Fruit fly (Drosophila melanogaster) whole organism, embryonic: ENCODE data around the gene Stat92E.

Source experiments
- Blimp-1 ChIP-seq: fragments of 200-800 bp; sonication (Bioruptor generic); optimal IDR thresholded peaks from 3 replicates; lab custom pipeline; 2018; ENCODE audit warnings: missing biosample characterization, missing genetic modification characterization, mild to moderate bottlenecking, moderate library complexity, missing genetic modification reagents
- CG10267 ChIP-seq: fragments of 200-800 bp; sonication (Bioruptor generic); optimal IDR thresholded peaks from 2 replicates; lab custom pipeline; 2018; ENCODE audit warnings: missing biosample characterization, mild to moderate bottlenecking, missing genetic modification characterization, moderate library complexity
- CG11456 ChIP-seq: fragments of 200-800 bp; sonication (Bioruptor generic); IDR thresholded peaks from 3 replicates; pipeline ENCODE4 v1.3.6; 2022; ENCODE audit warnings: missing biosample characterization, missing genetic modification characterization
- CG12104 ChIP-seq: fragments of 200-800 bp; sonication (Bioruptor generic); optimal IDR thresholded peaks from 3 replicates; lab custom pipeline; 2016; ENCODE audit warnings: missing biosample characterization, missing genetic modification characterization
- CG1233 ChIP-seq: fragments of 200-800 bp; sonication (Bioruptor generic); optimal IDR thresholded peaks from 4 replicates; lab custom pipeline; 2018; ENCODE audit warnings: missing biosample characterization, mild to moderate bottlenecking, missing genetic modification characterization
- CG13287 ChIP-seq: fragments of 200-800 bp; sonication (Bioruptor generic); IDR thresholded peaks from 2 replicates; pipeline ENCODE4 v1.3.6; 2022; ENCODE audit warnings: missing biosample characterization, missing genetic modification characterization; ENCODE audit not compliant: partially characterized antibody
- CG13296 ChIP-seq: fragments of 200-800 bp; sonication (Bioruptor generic); optimal IDR thresholded peaks from 3 replicates; lab custom pipeline; 2018; ENCODE audit warnings: missing biosample characterization, mild to moderate bottlenecking, missing genetic modification characterization
- CG14710 ChIP-seq: fragments of 200-800 bp; sonication (Bioruptor generic); optimal IDR thresholded peaks from 3 replicates; lab custom pipeline; 2019; ENCODE audit warnings: missing biosample characterization, mild to moderate bottlenecking, missing genetic modification characterization, moderate library complexity
- CG16813 ChIP-seq: fragments of 200-800 bp; sonication (Bioruptor generic); IDR thresholded peaks from 3 replicates; pipeline ENCODE4 v1.3.6; 2022; ENCODE audit warnings: missing biosample characterization, missing genetic modification characterization; ENCODE audit not compliant: partially characterized antibody
- CG17359 ChIP-seq: fragments of 200-800 bp; sonication (Bioruptor generic); optimal IDR thresholded peaks from 3 replicates; lab custom pipeline; 2018; ENCODE audit warnings: missing biosample characterization, mild to moderate bottlenecking, missing genetic modification characterization, moderate library complexity
- CG17361 ChIP-seq: fragments of 200-800 bp; sonication (Bioruptor generic); IDR thresholded peaks from 3 replicates; pipeline ENCODE4 v1.3.6; 2022; ENCODE audit warnings: missing biosample characterization, missing genetic modification characterization
- CG17568 ChIP-seq: fragments of 200-800 bp; sonication (Bioruptor generic); optimal IDR thresholded peaks from 2 replicates; lab custom pipeline; 2018; ENCODE audit warnings: missing biosample characterization, mild to moderate bottlenecking, missing genetic modification characterization, moderate library complexity
- CG30403 ChIP-seq: fragments of 200-800 bp; sonication (Bioruptor generic); optimal IDR thresholded peaks from 3 replicates; lab custom pipeline; 2016; ENCODE audit warnings: missing biosample characterization, missing genetic modification characterization
- CG3065 ChIP-seq: fragments of 200-800 bp; sonication (Bioruptor generic); optimal IDR thresholded peaks from 2 replicates; lab custom pipeline; 2016; ENCODE audit warnings: missing biosample characterization, missing genetic modification characterization
- CG34376 ChIP-seq: fragments of 200-800 bp; sonication (Bioruptor generic); optimal IDR thresholded peaks from 2 replicates; lab custom pipeline; 2018; ENCODE audit warnings: missing biosample characterization, mild to moderate bottlenecking, missing genetic modification characterization
- CG6272 ChIP-seq: fragments of 200-800 bp; sonication (Bioruptor generic); IDR thresholded peaks from 2 replicates; pipeline ENCODE4 v1.3.6; 2022; ENCODE audit warnings: missing biosample characterization, missing genetic modification characterization
- CG6765 ChIP-seq: fragments of 200-800 bp; sonication (Bioruptor generic); optimal IDR thresholded peaks from 3 replicates; lab custom pipeline; 2017; ENCODE audit warnings: missing biosample characterization, mild to moderate bottlenecking, missing genetic modification characterization
- CG7357 ChIP-seq: fragments of 200-800 bp; sonication (Bioruptor generic); IDR thresholded peaks from 3 replicates; pipeline ENCODE4 v1.3.6; 2022; ENCODE audit warnings: missing biosample characterization, missing genetic modification characterization
- CG7963 ChIP-seq: fragments of 200-800 bp; sonication (Bioruptor generic); IDR thresholded peaks from 3 replicates; pipeline ENCODE4 v1.3.6; 2022; ENCODE audit warnings: missing biosample characterization, missing genetic modification characterization; ENCODE audit not compliant: partially characterized antibody
- CG9797 ChIP-seq: fragments of 200-800 bp; sonication (Bioruptor generic); optimal IDR thresholded peaks from 3 replicates; lab custom pipeline; 2018; ENCODE audit warnings: missing biosample characterization, mild to moderate bottlenecking, missing genetic modification characterization
- CTCF ChIP-seq: fragments of 200-800 bp; sonication (Bioruptor generic); optimal IDR thresholded peaks from 2 replicates; lab custom pipeline; 2017; ENCODE audit warnings: missing biosample characterization, mild to moderate bottlenecking, missing genetic modification characterization, moderate library complexity
- HLH54F ChIP-seq: fragments of 200-800 bp; sonication (Bioruptor generic); optimal IDR thresholded peaks from 3 replicates; lab custom pipeline; 2016; ENCODE audit warnings: missing biosample characterization, missing genetic modification characterization
- Hr3 ChIP-seq: fragments of 200-800 bp; sonication (Bioruptor generic); optimal IDR thresholded peaks from 3 replicates; lab custom pipeline; 2016; ENCODE audit warnings: missing biosample characterization, missing genetic modification characterization
- Lhr ChIP-seq: fragments of 200-800 bp; sonication (Bioruptor generic); optimal IDR thresholded peaks from 3 replicates; lab custom pipeline; 2017; ENCODE audit warnings: mild to moderate bottlenecking, missing biosample characterization, missing genetic modification reagents, missing genetic modification characterization
- Lpt ChIP-seq: fragments of >200 bp; optimal IDR thresholded peaks from 2 replicates; lab custom pipeline; 2018; ENCODE audit warnings: missing biosample characterization, missing genetic modification characterization
- Meics ChIP-seq: fragments of 200-800 bp; sonication (Bioruptor generic); optimal IDR thresholded peaks from 2 replicates; lab custom pipeline; 2017; ENCODE audit warnings: missing biosample characterization, mild to moderate bottlenecking, missing genetic modification characterization
- Nf-YA ChIP-seq: fragments of 200-800 bp; sonication (Bioruptor generic); IDR thresholded peaks from 2 replicates; pipeline ENCODE4 v1.3.6; 2022; ENCODE audit warnings: missing biosample characterization, missing genetic modification characterization
- NfI ChIP-seq: fragments of 200-800 bp; sonication (Bioruptor generic); optimal IDR thresholded peaks from 3 replicates; lab custom pipeline; 2018; ENCODE audit warnings: missing biosample characterization, mild to moderate bottlenecking, missing genetic modification characterization, moderate library complexity
- Six4 ChIP-seq: fragments of 200-800 bp; sonication (Bioruptor generic); optimal IDR thresholded peaks from 2 replicates; lab custom pipeline; 2016; ENCODE audit warnings: missing biosample characterization, missing genetic modification characterization
- Spps ChIP-seq: fragments of 200-800 bp; sonication (Bioruptor generic); optimal IDR thresholded peaks from 2 replicates; lab custom pipeline; 2018; ENCODE audit warnings: missing biosample characterization, mild to moderate bottlenecking, missing genetic modification characterization
- Usf ChIP-seq: fragments of 200-800 bp; sonication (Bioruptor generic); optimal IDR thresholded peaks from 2 replicates; lab custom pipeline; 2017; ENCODE audit warnings: missing genotype, missing biosample characterization, missing genetic modification characterization
- YL-1 ChIP-seq: fragments of 200-800 bp; sonication (Bioruptor generic); optimal IDR thresholded peaks from 3 replicates; lab custom pipeline; 2017; ENCODE audit warnings: missing biosample characterization, mild to moderate bottlenecking, missing genetic modification characterization
- bbx ChIP-seq: fragments of 200-800 bp; sonication (Bioruptor generic); IDR thresholded peaks from 2 replicates; pipeline ENCODE4 v1.3.6; 2022; ENCODE audit warnings: missing biosample characterization, missing genetic modification characterization; ENCODE audit not compliant: partially characterized antibody
- crol ChIP-seq: fragments of 200-800 bp; sonication (Bioruptor generic); IDR thresholded peaks from 2 replicates; pipeline ENCODE4 v1.3.6; 2022; ENCODE audit warnings: missing biosample characterization, missing genetic modification characterization
- dimm ChIP-seq: fragments of 200-800 bp; sonication (Bioruptor generic); IDR thresholded peaks from 2 replicates; pipeline ENCODE4 v1.3.6; 2022; ENCODE audit warnings: missing biosample characterization, missing genetic modification characterization
- dmrt99B ChIP-seq: fragments of 200-800 bp; sonication (Bioruptor generic); optimal IDR thresholded peaks from 2 replicates; lab custom pipeline; 2018; ENCODE audit warnings: missing biosample characterization, mild to moderate bottlenecking, missing genetic modification characterization, moderate library complexity
- ftz-f1 ChIP-seq: fragments of 200-800 bp; sonication (Bioruptor generic); optimal IDR thresholded peaks from 2 replicates; lab custom pipeline; 2016; ENCODE audit warnings: missing biosample characterization, missing genetic modification characterization
- gcm ChIP-seq: fragments of 200-800 bp; sonication (Bioruptor generic); optimal IDR thresholded peaks from 2 replicates; lab custom pipeline; 2019; ENCODE audit warnings: missing biosample characterization, mild to moderate bottlenecking, missing genetic modification characterization, moderate library complexity
- hth ChIP-seq: fragments of >200 bp; optimal IDR thresholded peaks from 2 replicates; lab custom pipeline; 2017; ENCODE audit warnings: inconsistent platforms
- ind ChIP-seq: fragments of 200-800 bp; sonication (Bioruptor generic); optimal IDR thresholded peaks from 3 replicates; lab custom pipeline; 2016; ENCODE audit warnings: missing biosample characterization, missing genetic modification characterization
- insv ChIP-seq, 2 experiments: fragments of 200-800 bp; sonication (Bioruptor generic); optimal IDR thresholded peaks; 3 replicates each; lab custom pipeline; 2016 to 2018; ENCODE audit warnings: missing biosample characterization in 2 of 2, missing genetic modification characterization in 2 of 2
- inv ChIP-seq: fragments of 200-800 bp; sonication (Bioruptor generic); IDR thresholded peaks from 2 replicates; pipeline ENCODE4 v1.3.6; 2022; ENCODE audit warnings: missing biosample characterization, missing genetic modification characterization; ENCODE audit not compliant: partially characterized antibody
- nau ChIP-seq: fragments of 200-800 bp; sonication (Bioruptor generic); optimal IDR thresholded peaks from 3 replicates; lab custom pipeline; 2017; ENCODE audit warnings: missing biosample characterization, mild to moderate bottlenecking, missing genetic modification characterization, missing genetic modification reagents
- nmo ChIP-seq: fragments of 200-800 bp; sonication (Bioruptor generic); optimal IDR thresholded peaks from 2 replicates; lab custom pipeline; 2018; ENCODE audit warnings: missing biosample characterization, mild to moderate bottlenecking, missing genetic modification characterization, moderate library complexity
- oc ChIP-seq: fragments of 200-800 bp; sonication (Bioruptor generic); optimal IDR thresholded peaks from 2 replicates; lab custom pipeline; 2018; ENCODE audit warnings: missing biosample characterization, mild to moderate bottlenecking, missing genetic modification characterization, moderate library complexity
- repo ChIP-seq: fragments of 200-800 bp; sonication (Bioruptor generic); optimal IDR thresholded peaks from 2 replicates; lab custom pipeline; 2016; ENCODE audit warnings: missing biosample characterization, missing genetic modification characterization
- stwl ChIP-seq: fragments of 200-800 bp; sonication (Bioruptor generic); optimal IDR thresholded peaks from 3 replicates; lab custom pipeline; 2018; ENCODE audit warnings: missing biosample characterization, mild to moderate bottlenecking, missing genetic modification characterization, moderate library complexity
- toy ChIP-seq: fragments of 200-800 bp; sonication (Bioruptor generic); IDR thresholded peaks from 2 replicates; pipeline ENCODE4 v1.3.6; 2022; ENCODE audit warnings: missing biosample characterization, missing genetic modification characterization
- usp ChIP-seq: fragments of >200 bp; optimal IDR thresholded peaks from 2 replicates; lab custom pipeline; 2017; ENCODE audit warnings: missing biosample characterization, missing genetic modification characterization

Gene Stat92E

DNA sequence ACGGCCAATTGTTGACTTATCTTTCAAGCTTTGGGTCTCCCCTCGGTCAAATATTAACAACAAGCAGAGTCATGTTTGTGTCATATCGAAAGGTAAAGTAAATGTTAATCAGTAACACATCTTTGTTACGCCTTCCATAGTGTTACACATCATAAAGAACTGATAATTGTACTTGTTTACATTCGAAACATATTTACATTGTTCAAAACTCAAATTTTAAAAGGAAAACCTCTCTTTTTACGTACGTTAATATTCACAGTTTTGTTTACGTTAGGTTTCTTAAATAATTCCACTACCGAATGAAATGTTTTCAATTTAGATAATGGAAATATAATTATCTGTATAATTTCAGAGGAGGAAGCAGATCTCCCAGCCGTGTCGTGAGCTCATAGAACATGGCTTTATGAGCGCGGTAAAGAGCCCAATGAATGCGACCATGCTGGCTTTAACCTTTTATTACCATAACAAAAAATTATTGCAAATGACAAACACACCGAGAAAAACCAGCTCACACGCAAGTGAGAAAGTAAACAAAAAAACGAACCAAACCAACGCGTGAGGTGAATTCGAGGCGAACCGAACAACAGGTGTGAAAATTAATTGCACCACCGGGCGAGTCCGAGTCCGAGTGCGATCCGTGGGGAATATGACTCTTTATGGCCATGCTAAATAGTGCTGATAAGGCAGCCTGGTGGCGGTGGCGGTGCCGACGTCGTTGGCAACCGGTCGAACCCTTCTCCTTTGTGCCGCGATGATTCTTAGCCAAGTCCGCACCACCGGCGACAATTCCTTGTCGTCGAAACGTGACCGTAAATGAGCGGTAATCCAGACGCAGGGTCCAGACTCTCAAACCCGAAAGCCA, 9.6 kb downstream of the Stat92E start (continued):
- TF ChIP-seq dmrt99B (tag; lab: Kevin White, UChicago) (no peak), insv (GFP tag; optimal IDR thresholded peaks at IDR 0.05; lab: Kevin White, UChicago) (peak in 1 of 2 experiments; percentile 32), Nf-YA (no peak), repo (GFP tag; lab: Kevin White, UChicago) (no peak), HLH54F (no peak), Usf (GFP tag; lab: Kevin White, UChicago) (no peak), CG3065 (GFP tag; lab: Kevin White, UChicago) (peak; percentile 9), CTCF (GFP tag; lab: Kevin White, UChicago) (no peak), toy (GFP tag; lab: Robert Waterston, UW) (no peak), CG17568 (GFP tag; lab: Kevin White, UChicago) (peak; percentile 42), CG1233 (GFP tag; lab: Kevin White, UChicago) (peak; percentile 55), oc (tag; lab: Kevin White, UChicago) (no peak), CG6765 (GFP tag; lab: Kevin White, UChicago) (no peak), Spps (tag; lab: Kevin White, UChicago) (peak; percentile 20), ftz-f1 (no peak), crol (GFP tag; lab: Robert Waterston, UW) (no peak), CG17361 (GFP tag; lab: Robert Waterston, UW) (peak; percentile 42; the same call in 2 of the 3 replicates), nmo (GFP tag; lab: Kevin White, UChicago) (no peak), Lhr (GFP tag; lab: Kevin White, UChicago) (peak; percentile 15), Lpt (GFP tag; lab: Kevin White, UChicago) (no peak), CG17359 (tag; lab: Kevin White, UChicago) (peak; percentile 62), bbx (GFP tag; lab: Robert Waterston, UW) (no peak), ind (GFP tag; lab: Kevin White, UChicago) (no peak), NfI (GFP tag; lab: Kevin White, UChicago) (no peak), CG16813 (GFP tag; lab: Robert Waterston, UW) (no peak), Blimp-1 (GFP tag; lab: Kevin White, UChicago) (peak; percentile 52), hth (lab: Kevin White, UChicago) (no peak), stwl (tag; lab: Kevin White, UChicago) (no peak), CG14710 (tag; lab: Kevin White, UChicago) (peak; percentile 63), CG6272 (no peak), YL-1 (GFP tag; lab: Kevin White, UChicago) (peak; percentile 19), gcm (GFP tag; lab: Kevin White, UChicago) (peak; percentile 72), CG10267 (tag; lab: Kevin White, UChicago) (peak; percentile 20), dimm (0 out of 2 replicates have a peak, but pooled peaks have one; percentile 27), CG13287 (no peak), nau (GFP tag; lab: Kevin White, UChicago) (no peak), Six4 (GFP tag; lab: Kevin White, UChicago) (peak; percentile 34), usp (GFP tag; lab: Kevin White, UChicago) (no peak), CG30403 (GFP tag; lab: Kevin White, UChicago) (no peak), CG13296 (GFP tag; lab: Kevin White, UChicago) (peak; percentile 17), CG9797 (GFP tag; lab: Kevin White, UChicago) (no peak), Hr3 (no peak), CG7963 (GFP tag; lab: Robert Waterston, UW) (no peak), inv (GFP tag; lab: Robert Waterston, UW) (no peak), CG11456 (GFP tag; lab: Robert Waterston, UW) (no peak), CG7357 (no peak), Meics (GFP tag; lab: Kevin White, UChicago) (peak; percentile 9), CG12104 (GFP tag; lab: Kevin White, UChicago) (no peak), CG34376 (GFP tag; lab: Kevin White, UChicago) (no peak)
